Worm (Caenorhabditis elegans): ENCODE results near the gene C50E10.1.

Gene C50E10.1

DNA sequence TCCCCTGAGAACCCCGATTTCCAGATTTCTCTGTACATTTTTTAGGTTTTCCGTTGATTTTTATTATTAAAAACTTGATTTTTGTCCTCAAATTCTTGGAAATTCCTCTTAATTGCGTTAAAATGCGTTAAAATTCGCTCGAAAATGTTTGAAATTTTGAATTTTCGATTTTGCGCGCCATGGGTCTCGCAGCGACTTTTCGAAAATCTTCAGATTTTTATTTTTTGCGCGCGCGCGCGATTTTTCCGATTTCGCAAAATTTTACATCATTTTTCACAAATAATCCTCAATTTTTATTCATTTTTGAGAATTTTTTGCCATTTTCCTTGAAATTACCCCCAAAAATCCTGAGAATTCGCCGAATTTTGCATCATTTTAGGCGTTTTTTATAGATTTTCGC is 18.2 kb downstream of the C50E10.1 start:
- TF ChIP-seq lsy-2 (tag; optimal IDR thresholded peaks at IDR 0.05) (no peak), ham-2 (GFP tag; optimal IDR thresholded peaks at IDR 0.05) (no peak), flh-1 (GFP tag; optimal IDR thresholded peaks at IDR 0.05) (no peak), ceh-83 (GFP tag; optimal IDR thresholded peaks at IDR 0.05) (no peak), nhr-76 (tag; optimal IDR thresholded peaks at IDR 0.05) (no peak), drap-1 (GFP tag; optimal IDR thresholded peaks at IDR 0.05) (no peak), nhr-12 (tag; optimal IDR thresholded peaks at IDR 0.05) (no peak), ztf-11 (tag; optimal IDR thresholded peaks at IDR 0.05) (no peak), mep-1 (tag; optimal IDR thresholded peaks at IDR 0.05) (no peak), elt-1 (tag; optimal IDR thresholded peaks at IDR 0.05; ENCODE audit: borderline replicate concordance, insufficient read depth) (no peak), ces-1 (GFP tag; optimal IDR thresholded peaks at IDR 0.05) (no peak), elt-3 (tag; optimal IDR thresholded peaks at IDR 0.05) (no peak), M03D4.4 (tag; optimal IDR thresholded peaks at IDR 0.05) (no peak), nhr-2 (tag; optimal IDR thresholded peaks at IDR 0.05) (no peak), pha-4 (tag; optimal IDR thresholded peaks at IDR 0.05) (no peak), mab-5 (tag; optimal IDR thresholded peaks at IDR 0.05) (no peak), sem-2 (GFP tag; optimal IDR thresholded peaks at IDR 0.05) (no peak), unc-62 (GFP tag; optimal IDR thresholded peaks at IDR 0.05) (no peak), tbx-8 (GFP tag; optimal IDR thresholded peaks at IDR 0.05) (no peak)

DNA sequence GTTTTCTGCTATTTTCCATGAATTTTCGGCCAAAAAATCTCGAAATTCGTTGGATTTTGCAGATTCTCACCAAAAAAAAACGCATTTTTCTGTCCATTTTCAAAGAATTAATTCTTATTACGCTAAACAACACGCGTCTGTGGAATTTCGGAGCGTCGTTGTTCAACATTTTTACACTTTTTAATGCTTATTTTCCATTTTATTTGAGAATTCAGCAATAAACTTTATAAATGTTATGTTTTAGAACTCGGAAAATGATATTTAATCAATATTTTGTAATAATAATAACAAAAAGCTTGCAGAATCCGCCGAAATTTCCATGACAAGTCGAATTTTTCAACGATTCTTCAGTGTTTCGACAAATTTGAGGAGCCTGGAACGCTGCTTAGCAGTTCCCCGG is 21.9 kb downstream of the C50E10.1 start, which contains the start of gene ife-5:
ife-5 (plus strand) TSS at position 301 of the 400 bp plus-strand sequence.
- TF ChIP-seq lin-13 (tag; optimal IDR thresholded peaks at IDR 0.05) (no peak), blmp-1 (tag; optimal IDR thresholded peaks at IDR 0.05) (no peak), elt-3 (tag; optimal IDR thresholded peaks at IDR 0.05) (no peak), nhr-2 (tag; optimal IDR thresholded peaks at IDR 0.05) (no peak), zip-8 (tag; optimal IDR thresholded peaks at IDR 0.05) (no peak), ceh-43 (GFP tag; optimal IDR thresholded peaks at IDR 0.05) (no peak), nhr-28 (tag; optimal IDR thresholded peaks at IDR 0.05) (no peak), ceh-83 (GFP tag; optimal IDR thresholded peaks at IDR 0.05) (no peak), unc-62 (GFP tag; optimal IDR thresholded peaks at IDR 0.05) (no peak), flh-1 (GFP tag; optimal IDR thresholded peaks at IDR 0.05) (no peak), snpc-4 (tag; optimal IDR thresholded peaks at IDR 0.05) (no peak), tbx-8 (GFP tag; optimal IDR thresholded peaks at IDR 0.05) (no peak), drap-1 (GFP tag; optimal IDR thresholded peaks at IDR 0.05) (no peak), unc-39 (tag; optimal IDR thresholded peaks at IDR 0.05) (no peak), sem-2 (GFP tag; optimal IDR thresholded peaks at IDR 0.05) (no peak), lsy-2 (tag; optimal IDR thresholded peaks at IDR 0.05) (no peak), nhr-76 (tag; optimal IDR thresholded peaks at IDR 0.05) (no peak), M03D4.4 (tag; optimal IDR thresholded peaks at IDR 0.05) (no peak), cnd-1 (tag; optimal IDR thresholded peaks at IDR 0.05) (no peak), bed-3 (GFP tag; optimal IDR thresholded peaks at IDR 0.05) (no peak)

DNA sequence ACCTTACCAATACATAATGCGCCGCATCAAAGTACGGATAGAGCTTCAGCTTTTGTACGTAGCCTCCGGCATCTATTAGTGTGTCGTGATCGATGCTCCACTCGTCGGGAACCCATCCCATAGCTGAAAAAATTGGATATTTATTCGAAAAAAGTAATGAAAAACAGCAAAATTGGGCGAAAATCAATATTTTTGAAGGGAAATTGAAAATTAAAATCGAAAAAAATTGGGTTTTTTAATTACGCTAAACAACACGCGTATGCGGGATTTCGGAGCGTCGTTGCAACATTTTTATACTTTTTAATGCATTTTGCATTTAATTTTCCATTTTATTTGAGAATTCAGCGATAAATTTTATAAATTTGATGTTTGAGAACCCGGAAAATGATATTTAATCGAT is 23.0 kb downstream of the C50E10.1 start, which contains the start of the genes tric-1B.2 and Y57A10A.29:
tric-1B.2 (minus strand) TSS at position 129 of the 400 bp plus-strand sequence.
Y57A10A.29 (plus strand) TSS at position 303 of the 400 bp plus-strand sequence.
- TF ChIP-seq ces-1 (GFP tag; optimal IDR thresholded peaks at IDR 0.05), result peak; percentile 67
- TF ChIP-seq snpc-4 (tag; optimal IDR thresholded peaks at IDR 0.05), result no peak

DNA sequence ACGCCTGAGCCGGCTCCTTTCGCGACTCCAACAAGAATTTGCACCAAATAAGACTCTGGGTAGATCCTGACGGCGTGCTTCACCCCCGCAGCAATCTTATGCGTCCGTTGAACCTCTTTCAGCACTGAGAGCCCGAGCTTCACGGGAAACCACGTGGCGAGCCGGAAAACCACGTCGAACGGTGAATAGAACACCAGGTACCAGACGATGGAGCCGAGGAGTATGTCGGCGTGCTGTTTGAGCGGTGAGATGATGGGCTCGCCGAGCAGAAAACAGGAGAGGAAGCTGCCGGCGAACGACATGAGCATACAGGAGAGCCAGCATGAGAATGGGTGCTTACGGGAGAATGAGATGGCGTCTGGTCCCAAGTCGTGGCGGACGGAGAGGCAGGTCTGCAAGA is 23.7 kb downstream of the C50E10.1 start:
- TF ChIP-seq cnd-1 (tag; optimal IDR thresholded peaks at IDR 0.05) (no peak), elt-3 (tag; optimal IDR thresholded peaks at IDR 0.05) (no peak)

DNA sequence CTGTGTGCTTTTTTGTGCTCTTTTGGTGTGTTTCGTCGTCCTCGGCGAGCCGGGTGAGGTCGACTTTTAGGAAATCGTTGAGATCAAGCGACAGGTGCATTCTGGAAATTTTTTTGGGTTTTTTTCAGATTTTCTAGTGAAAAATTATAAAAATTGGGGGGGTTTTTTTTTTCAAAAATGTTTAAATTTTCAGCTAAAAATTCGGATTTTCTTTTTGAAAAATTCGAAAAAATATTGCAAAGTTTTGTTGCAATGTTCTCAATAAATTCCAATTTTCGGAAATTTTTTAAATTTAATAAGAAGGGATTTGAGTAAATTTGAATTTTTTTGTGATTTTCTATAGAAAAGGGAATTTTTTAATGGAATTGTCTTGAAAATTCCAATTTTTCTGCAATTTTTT is 27.3 kb downstream of the C50E10.1 start, which contains the start of gene Y57A10A.27:
Y57A10A.27 (minus strand) TSS at position 101 of the 400 bp plus-strand sequence.
- TF ChIP-seq elt-1 (tag; optimal IDR thresholded peaks at IDR 0.05; ENCODE audit: borderline replicate concordance, insufficient read depth) (no peak), tbx-8 (GFP tag; optimal IDR thresholded peaks at IDR 0.05) (no peak), nhr-12 (tag; optimal IDR thresholded peaks at IDR 0.05) (no peak), ztf-11 (tag; optimal IDR thresholded peaks at IDR 0.05) (no peak), nhr-2 (tag; optimal IDR thresholded peaks at IDR 0.05) (no peak), flh-1 (GFP tag; optimal IDR thresholded peaks at IDR 0.05) (no peak), ces-1 (GFP tag; optimal IDR thresholded peaks at IDR 0.05) (no peak), unc-120 (tag; optimal IDR thresholded peaks at IDR 0.05; ENCODE audit: poor library complexity, severe bottlenecking) (no peak), mls-2 (tag; optimal IDR thresholded peaks at IDR 0.05) (no peak), mab-5 (tag; optimal IDR thresholded peaks at IDR 0.05) (no peak), unc-39 (tag; optimal IDR thresholded peaks at IDR 0.05) (no peak), lin-32 (GFP tag; optimal IDR thresholded peaks at IDR 0.05) (no peak), unc-62 (GFP tag; optimal IDR thresholded peaks at IDR 0.05) (no peak), ceh-43 (GFP tag; optimal IDR thresholded peaks at IDR 0.05) (no peak), lsy-2 (tag; optimal IDR thresholded peaks at IDR 0.05) (no peak), nhr-237 (tag; optimal IDR thresholded peaks at IDR 0.05) (no peak), blmp-1 (tag; optimal IDR thresholded peaks at IDR 0.05) (no peak), mep-1 (tag; optimal IDR thresholded peaks at IDR 0.05) (no peak), ceh-83 (GFP tag; optimal IDR thresholded peaks at IDR 0.05) (no peak), drap-1 (GFP tag; optimal IDR thresholded peaks at IDR 0.05) (no peak)
